Fruit fly (Drosophila melanogaster): ENCODE data around the gene CG33303.
A peak's percentile ranks its signal among the peaks of the same experiment; 100 is the strongest.

Gene CG33303

DNA sequence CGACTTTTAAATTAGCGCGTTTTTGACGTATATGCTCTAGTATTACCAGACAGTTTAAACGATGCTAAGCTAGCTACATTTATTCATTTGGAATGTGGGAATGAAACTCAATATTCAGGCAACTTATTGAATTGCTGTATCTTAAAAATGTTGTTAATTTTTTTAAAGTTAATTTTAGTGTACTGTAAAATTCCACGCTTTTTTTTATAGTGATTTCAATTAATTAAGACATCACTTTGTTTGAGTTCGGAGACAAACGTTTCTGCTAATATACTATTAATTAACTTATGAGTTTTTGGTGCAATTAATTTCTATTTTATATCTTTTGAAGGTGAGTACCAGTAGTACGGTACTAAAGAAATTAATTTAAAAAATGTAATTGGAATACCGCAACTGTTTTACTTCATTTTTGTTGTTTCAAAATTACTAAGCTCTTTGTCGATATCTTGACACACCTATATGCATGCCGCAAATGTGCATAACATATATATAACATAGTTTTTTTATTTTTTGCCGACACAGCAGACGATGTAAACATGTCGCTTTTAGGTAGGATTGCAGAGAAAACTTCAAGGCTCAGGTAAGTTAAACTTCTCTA, 10.8 kb upstream of the CG33303 start, which contains the start of the genes Cdk1 and mRpS7 (continued):
- TF ChIP-seq CG7928 (GFP tag; optimal IDR thresholded peaks at IDR 0.05) (peak; percentile 18), Mad (GFP tag; optimal IDR thresholded peaks at IDR 0.05) (peak; percentile 40), CG17612 (GFP tag; IDR thresholded peaks at IDR 0.05) (no peak), CG3163 (GFP tag; optimal IDR thresholded peaks at IDR 0.05) (peak; percentile 8), Bteb2 (GFP tag; optimal IDR thresholded peaks at IDR 0.05) (peak; percentile 69), Rfx (GFP tag; IDR thresholded peaks at IDR 0.05) (peak; percentile 70), hbn (GFP tag; IDR thresholded peaks at IDR 0.05; ENCODE audit: partially characterized antibody) (no peak), CG18764 (GFP tag; optimal IDR thresholded peaks at IDR 0.05) (no peak), CG17802 (tag; optimal IDR thresholded peaks at IDR 0.05) (peak; percentile 85), CG4328 (GFP tag; optimal IDR thresholded peaks at IDR 0.05) (no peak), Dad (GFP tag; optimal IDR thresholded peaks at IDR 0.05) (peak; percentile 21), unpg (GFP tag; optimal IDR thresholded peaks at IDR 0.05) (peak; percentile 79), zen2 (GFP tag; IDR thresholded peaks at IDR 0.05; ENCODE audit: partially characterized antibody) (no peak), oc (tag; optimal IDR thresholded peaks at IDR 0.05) (no peak), Fer1 (GFP tag; optimal IDR thresholded peaks at IDR 0.05) (peak; percentile 32), z (GFP tag; IDR thresholded peaks at IDR 0.05) (no peak), CG8089 (GFP tag; optimal IDR thresholded peaks at IDR 0.05) (peak; percentile 42), CG9727 (GFP tag; optimal IDR thresholded peaks at IDR 0.05) (peak; percentile 77), CG14710 (tag; optimal IDR thresholded peaks at IDR 0.05) (peak; percentile 87), dpn (GFP tag; optimal IDR thresholded peaks at IDR 0.05) (peak; percentile 29 to 62), crc (GFP tag; optimal IDR thresholded peaks at IDR 0.05) (peak; percentile 10), danr (GFP tag; IDR thresholded peaks at IDR 0.05) (no peak), CG34422 (GFP tag; IDR thresholded peaks at IDR 0.05) (peak; percentile 34; the same call in 2 of the 3 replicates), Rx (GFP tag; IDR thresholded peaks at IDR 0.05) (no peak), CG15601 (tag; optimal IDR thresholded peaks at IDR 0.05) (peak; percentile 75), Spps (tag; optimal IDR thresholded peaks at IDR 0.05) (peak; percentile 66), HLH3B (GFP tag; IDR thresholded peaks at IDR 0.05) (no peak), Six4 (GFP tag; optimal IDR thresholded peaks at IDR 0.05) (peak; percentile 48), CoRest (tag; optimal IDR thresholded peaks at IDR 0.05) (peak; percentile 90), stwl (tag; optimal IDR thresholded peaks at IDR 0.05) (no peak), CG32767 (GFP tag; IDR thresholded peaks at IDR 0.05) (peak; percentile 61; the same call in 1 of the 2 replicates), CG13624 (GFP tag; optimal IDR thresholded peaks at IDR 0.05) (peak; percentile 63), ase (GFP tag; IDR thresholded peaks at IDR 0.05) (peak; percentile 60; the same call in 2 of the 3 replicates), bigmax (GFP tag; optimal IDR thresholded peaks at IDR 0.05) (no peak), CG34376 (GFP tag; optimal IDR thresholded peaks at IDR 0.05) (no peak), tin (GFP tag; optimal IDR thresholded peaks at IDR 0.05) (peak; percentile 66), pros (GFP tag; optimal IDR thresholded peaks at IDR 0.05) (no peak), wek (GFP tag; optimal IDR thresholded peaks at IDR 0.05) (peak; percentile 57), CG1529 (GFP tag; optimal IDR thresholded peaks at IDR 0.05) (peak; percentile 45), Fer2 (tag; optimal IDR thresholded peaks at IDR 0.05) (peak; percentile 7), tna (GFP tag; IDR thresholded peaks at IDR 0.05; ENCODE audit: partially characterized antibody) (no peak), CG4854 (GFP tag; optimal IDR thresholded peaks at IDR 0.05) (peak; percentile 40), CG1233 (GFP tag; optimal IDR thresholded peaks at IDR 0.05) (peak; percentile 66), YL-1 (GFP tag; optimal IDR thresholded peaks at IDR 0.05) (peak; percentile 26), nau (GFP tag; optimal IDR thresholded peaks at IDR 0.05) (peak; percentile 12), CG2120 (GFP tag; optimal IDR thresholded peaks at IDR 0.05) (peak; percentile 80), Antp (GFP tag; optimal IDR thresholded peaks at IDR 0.05) (peak; percentile 43), Chrac-16 (GFP tag; optimal IDR thresholded peaks at IDR 0.05) (peak; percentile 76), amos (GFP tag; IDR thresholded peaks at IDR 0.05; ENCODE audit: partially characterized antibody) (no peak), CG3407 (GFP tag; optimal IDR thresholded peaks at IDR 0.05) (peak; percentile 44)

Measured in whole organism, embryonic.